Fruit fly (Drosophila melanogaster) whole organism, embryonic: ENCODE results near the gene CG7149.

Experiments
- Antp ChIP-seq: fragments of 200-800 bp; sonication (Bioruptor generic); optimal IDR thresholded peaks from 3 replicates; lab custom pipeline; 2016; ENCODE audit warnings: missing biosample characterization, missing genetic modification characterization
- B-H2 ChIP-seq: fragments of 200-800 bp; sonication (Bioruptor generic); optimal IDR thresholded peaks from 2 replicates; lab custom pipeline; 2018; ENCODE audit warnings: missing biosample characterization, mild to moderate bottlenecking, missing genetic modification characterization
- Blimp-1 ChIP-seq: fragments of 200-800 bp; sonication (Bioruptor generic); optimal IDR thresholded peaks from 3 replicates; lab custom pipeline; 2018; ENCODE audit warnings: missing biosample characterization, missing genetic modification characterization, mild to moderate bottlenecking, moderate library complexity, missing genetic modification reagents
- CG1024 ChIP-seq: fragments of 200-800 bp; sonication (Bioruptor generic); IDR thresholded peaks from 2 replicates; pipeline ENCODE4 v1.3.6; 2022; ENCODE audit warnings: missing biosample characterization, missing genetic modification characterization
- CG12155 ChIP-seq: fragments of 200-800 bp; sonication (Bioruptor generic); optimal IDR thresholded peaks from 3 replicates; lab custom pipeline; 2016; ENCODE audit warnings: missing biosample characterization, missing genetic modification characterization
- CG12236 ChIP-seq: fragments of 200-800 bp; sonication (Bioruptor generic); optimal IDR thresholded peaks from 2 replicates; lab custom pipeline; 2016; ENCODE audit warnings: missing biosample characterization, missing genetic modification characterization
- CG15514 ChIP-seq: fragments of 200-800 bp; sonication (Bioruptor generic); optimal IDR thresholded peaks from 3 replicates; lab custom pipeline; 2017; ENCODE audit warnings: missing biosample characterization, missing genetic modification characterization, mild to moderate bottlenecking, moderate library complexity, missing genetic modification reagents
- CG1647 ChIP-seq: fragments of 200-800 bp; sonication (Bioruptor generic); optimal IDR thresholded peaks from 3 replicates; lab custom pipeline; 2016; ENCODE audit warnings: missing biosample characterization, missing genetic modification characterization
- CG17912 ChIP-seq: fragments of 200-800 bp; sonication (Bioruptor generic); optimal IDR thresholded peaks from 2 replicates; lab custom pipeline; 2018; ENCODE audit warnings: missing biosample characterization, mild to moderate bottlenecking, missing genetic modification characterization
- CG2889 ChIP-seq: fragments of 200-800 bp; sonication (Bioruptor generic); IDR thresholded peaks from 3 replicates; pipeline ENCODE4 v1.3.6; 2022; ENCODE audit warnings: missing biosample characterization, missing genetic modification characterization
- CG4282 ChIP-seq: fragments of 200-800 bp; sonication (Bioruptor generic); optimal IDR thresholded peaks from 2 replicates; lab custom pipeline; 2016; ENCODE audit warnings: missing biosample characterization, missing genetic modification characterization
- CG4404 ChIP-seq: fragments of 200-800 bp; sonication (Bioruptor generic); IDR thresholded peaks from 2 replicates; pipeline ENCODE4 v1.3.6; 2022; ENCODE audit warnings: missing biosample characterization, missing genetic modification characterization
- CG6791 ChIP-seq: fragments of 200-800 bp; sonication (Bioruptor generic); IDR thresholded peaks from 3 replicates; pipeline ENCODE4 v1.3.6; 2022; ENCODE audit warnings: missing biosample characterization, missing genetic modification characterization; ENCODE audit not compliant: partially characterized antibody
- CG6813 ChIP-seq: fragments of 200-800 bp; sonication (Bioruptor generic); optimal IDR thresholded peaks from 2 replicates; lab custom pipeline; 2017; ENCODE audit warnings: missing biosample characterization, missing genetic modification characterization, mild to moderate bottlenecking, moderate library complexity, missing genetic modification reagents
- CG7372 ChIP-seq: fragments of 200-800 bp; sonication (Bioruptor generic); IDR thresholded peaks from 2 replicates; pipeline ENCODE4 v1.3.6; 2022; ENCODE audit warnings: missing biosample characterization, missing genetic modification characterization
- CG8478 ChIP-seq: fragments of >200 bp; optimal IDR thresholded peaks from 2 replicates; lab custom pipeline; 2018
- CG8924 ChIP-seq: fragments of 200-800 bp; optimal IDR thresholded peaks from 3 replicates; lab custom pipeline; 2019; ENCODE audit warnings: missing biosample characterization, mild to moderate bottlenecking, missing genetic modification characterization, moderate library complexity
- D ChIP-seq, 2 experiments: fragments of 200-800 bp in 1 of 2; fragments of >200 bp in 1 of 2; sonication (Bioruptor generic) in 1 of 2; optimal IDR thresholded peaks; 2 replicates in 1 of 2; 3 replicates in 1 of 2; lab custom pipeline; 2017; ENCODE audit warnings: mild to moderate bottlenecking in 1 of 2, missing biosample characterization in 1 of 2, missing genetic modification characterization in 1 of 2, missing genetic modification reagents in 1 of 2
- D19A ChIP-seq: fragments of 200-800 bp; optimal IDR thresholded peaks from 3 replicates; lab custom pipeline; 2019; ENCODE audit warnings: missing biosample characterization, mild to moderate bottlenecking, missing genetic modification characterization, moderate library complexity
- Dbx ChIP-seq: fragments of 200-800 bp; sonication (Bioruptor generic); IDR thresholded peaks from 3 replicates; pipeline ENCODE4 v1.3.6; 2022; ENCODE audit warnings: missing biosample characterization, missing genetic modification characterization
- HLH3B ChIP-seq: fragments of 200-800 bp; sonication (Bioruptor generic); IDR thresholded peaks from 2 replicates; pipeline ENCODE4 v1.3.6; 2022; ENCODE audit warnings: missing biosample characterization, missing genetic modification characterization
- HLHmδ ChIP-seq: fragments of 200-800 bp; sonication (Bioruptor generic); optimal IDR thresholded peaks from 2 replicates; lab custom pipeline; 2018; ENCODE audit warnings: missing biosample characterization, mild to moderate bottlenecking, missing genetic modification characterization, moderate library complexity
- HmgZ ChIP-seq: fragments of 200-800 bp; sonication (Bioruptor generic); optimal IDR thresholded peaks from 2 replicates; lab custom pipeline; 2018; ENCODE audit warnings: missing biosample characterization, mild to moderate bottlenecking, missing genetic modification characterization
- Myb ChIP-seq: fragments of 200-800 bp; sonication (Bioruptor generic); optimal IDR thresholded peaks from 2 replicates; lab custom pipeline; 2016; ENCODE audit warnings: missing biosample characterization, missing genetic modification characterization
- Nf-YB ChIP-seq: fragments of 200-800 bp; sonication (Bioruptor generic); optimal IDR thresholded peaks from 3 replicates; lab custom pipeline; 2019; ENCODE audit warnings: missing biosample characterization, mild to moderate bottlenecking, missing genetic modification characterization, moderate library complexity
- NfI ChIP-seq: fragments of 200-800 bp; sonication (Bioruptor generic); optimal IDR thresholded peaks from 3 replicates; lab custom pipeline; 2018; ENCODE audit warnings: missing biosample characterization, mild to moderate bottlenecking, missing genetic modification characterization, moderate library complexity
- Side ChIP-seq: fragments of 200-800 bp; sonication (Bioruptor generic); optimal IDR thresholded peaks from 2 replicates; lab custom pipeline; 2016; ENCODE audit warnings: missing biosample characterization, missing genetic modification characterization
- Sin3A ChIP-seq: fragments of >200 bp; optimal IDR thresholded peaks from 2 replicates; lab custom pipeline; 2018
- Sox102F ChIP-seq: fragments of 200-800 bp; sonication (Bioruptor generic); optimal IDR thresholded peaks from 2 replicates; lab custom pipeline; 2018; ENCODE audit warnings: missing biosample characterization, mild to moderate bottlenecking, missing genetic modification characterization, moderate library complexity
- Ssrp ChIP-seq: fragments of 200-800 bp; sonication (Bioruptor generic); optimal IDR thresholded peaks from 2 replicates; lab custom pipeline; 2018; ENCODE audit warnings: missing biosample characterization, mild to moderate bottlenecking, missing genetic modification characterization, moderate library complexity
- Trl ChIP-seq, 3 experiments: fragments of >200 bp in 2 of 3; fragments of 200-800 bp in 1 of 3; sonication (Bioruptor generic) in 1 of 3; optimal IDR thresholded peaks; 2 replicates in 1 of 3; 3 replicates in 2 of 3; lab custom pipeline; 2016 to 2017; ENCODE audit warnings: missing biosample characterization in 1 of 3, missing genetic modification characterization in 1 of 3
- abd-A ChIP-seq: fragments of 200-800 bp; sonication (Bioruptor generic); optimal IDR thresholded peaks from 3 replicates; lab custom pipeline; 2019; ENCODE audit warnings: missing biosample characterization, mild to moderate bottlenecking, missing genetic modification characterization, moderate library complexity
- az2 ChIP-seq: fragments of 200-800 bp; sonication (Bioruptor generic); optimal IDR thresholded peaks from 3 replicates; lab custom pipeline; 2016; ENCODE audit warnings: missing biosample characterization, missing genetic modification characterization
- bcd ChIP-seq: fragments of 200-800 bp; sonication (Bioruptor generic); optimal IDR thresholded peaks from 2 replicates; lab custom pipeline; 2017; ENCODE audit warnings: missing biosample characterization, mild to moderate bottlenecking, missing genetic modification characterization
- bigmax ChIP-seq: fragments of 200-800 bp; sonication (Bioruptor generic); optimal IDR thresholded peaks from 2 replicates; lab custom pipeline; 2018; ENCODE audit warnings: missing biosample characterization, mild to moderate bottlenecking, missing genetic modification characterization
- bowl ChIP-seq: fragments of 200-800 bp; sonication (Bioruptor generic); IDR thresholded peaks from 2 replicates; pipeline ENCODE4 v1.3.6; 2022; ENCODE audit warnings: missing biosample characterization, missing genetic modification characterization
- crol ChIP-seq: fragments of 200-800 bp; sonication (Bioruptor generic); IDR thresholded peaks from 2 replicates; pipeline ENCODE4 v1.3.6; 2022; ENCODE audit warnings: missing biosample characterization, missing genetic modification characterization
- dan ChIP-seq: fragments of 200-800 bp; sonication (Bioruptor generic); IDR thresholded peaks from 2 replicates; pipeline ENCODE4 v1.3.6; 2022; ENCODE audit warnings: missing biosample characterization, missing genetic modification characterization
- danr ChIP-seq: fragments of 200-800 bp; sonication (Bioruptor generic); IDR thresholded peaks from 2 replicates; pipeline ENCODE4 v1.3.6; 2022; ENCODE audit warnings: missing biosample characterization, missing genetic modification characterization
- exex ChIP-seq: fragments of 200-800 bp; sonication (Bioruptor generic); optimal IDR thresholded peaks from 4 replicates; lab custom pipeline; 2018; ENCODE audit warnings: missing biosample characterization, mild to moderate bottlenecking, missing genetic modification characterization, moderate library complexity
- fru ChIP-seq: fragments of >200 bp; optimal IDR thresholded peaks from 2 replicates; lab custom pipeline; 2017
- ftz-f1 ChIP-seq: fragments of 200-800 bp; sonication (Bioruptor generic); optimal IDR thresholded peaks from 2 replicates; lab custom pipeline; 2016; ENCODE audit warnings: missing biosample characterization, missing genetic modification characterization
- hbn ChIP-seq: fragments of 200-800 bp; sonication (Bioruptor generic); IDR thresholded peaks from 2 replicates; pipeline ENCODE4 v1.3.6; 2022; ENCODE audit warnings: missing biosample characterization, missing genetic modification characterization; ENCODE audit not compliant: partially characterized antibody
- her ChIP-seq: fragments of 200-800 bp; sonication (Bioruptor generic); optimal IDR thresholded peaks from 2 replicates; lab custom pipeline; 2016; ENCODE audit warnings: missing biosample characterization, missing genetic modification characterization
- kay ChIP-seq: fragments of 200-800 bp; sonication (Bioruptor generic); optimal IDR thresholded peaks from 2 replicates; lab custom pipeline; 2016; ENCODE audit warnings: missing biosample characterization, missing genetic modification characterization
- lab ChIP-seq: fragments of 200-800 bp; sonication (Bioruptor generic); optimal IDR thresholded peaks from 3 replicates; lab custom pipeline; 2017; ENCODE audit warnings: missing biosample characterization, missing genetic modification characterization, mild to moderate bottlenecking, moderate library complexity, missing genetic modification reagents
- maf-S ChIP-seq: fragments of 200-800 bp; sonication (Bioruptor generic); optimal IDR thresholded peaks from 2 replicates; lab custom pipeline; 2016; ENCODE audit warnings: missing biosample characterization, missing genetic modification characterization
- nmo ChIP-seq: fragments of 200-800 bp; sonication (Bioruptor generic); optimal IDR thresholded peaks from 2 replicates; lab custom pipeline; 2018; ENCODE audit warnings: missing biosample characterization, mild to moderate bottlenecking, missing genetic modification characterization, moderate library complexity
- sens ChIP-seq: fragments of 200-800 bp; sonication (Bioruptor generic); peaks from one replicate; lab custom pipeline; 2016; ENCODE audit warnings: missing biosample characterization, missing genetic modification characterization
- ttk ChIP-seq: fragments of 200-800 bp; sonication (Bioruptor generic); IDR thresholded peaks from 2 replicates; pipeline ENCODE4 v2.1.2; 2022; ENCODE audit warnings: missing biosample characterization, missing genetic modification characterization
- usp ChIP-seq: fragments of >200 bp; optimal IDR thresholded peaks from 2 replicates; lab custom pipeline; 2017; ENCODE audit warnings: missing biosample characterization, missing genetic modification characterization
- vnd ChIP-seq: fragments of 200-800 bp; sonication (Bioruptor generic); IDR thresholded peaks from 3 replicates; pipeline ENCODE4 v1.3.6; 2022; ENCODE audit warnings: missing biosample characterization, missing genetic modification characterization; ENCODE audit not compliant: partially characterized antibody

The CG7149 gene

DNA sequence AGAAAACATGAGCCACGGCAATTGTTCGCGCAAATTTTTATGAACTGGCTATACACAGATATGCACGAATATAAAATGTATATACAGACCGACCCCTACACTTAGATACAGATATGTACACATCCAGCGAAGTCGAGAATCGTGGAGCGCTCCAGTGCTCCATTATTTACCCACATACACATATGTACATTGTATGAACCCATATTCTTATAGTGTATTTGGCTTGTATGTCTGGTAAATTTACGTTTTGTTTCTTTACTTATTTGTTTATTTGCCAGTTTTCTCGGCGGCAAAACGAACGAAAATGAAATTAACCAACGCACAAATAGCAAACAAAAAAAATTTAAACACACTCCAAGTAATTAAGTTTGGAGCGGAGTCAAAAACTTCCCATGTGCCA lies 23.0 kb upstream of the CG7149 start (continued):
- TF ChIP-seq CG4404 (GFP tag; lab: Robert Waterston, UW) (no peak), NfI (GFP tag; lab: Kevin White, UChicago) (peak; percentile 19), bcd (GFP tag; lab: Kevin White, UChicago) (peak; percentile 7), Trl (optimal IDR thresholded peaks at IDR 0.05; lab: Kevin White, UChicago) (no peak), Trl (GFP tag; optimal IDR thresholded peaks at IDR 0.05; lab: Kevin White, UChicago) (no peak), exex (peak; percentile 41), Side (GFP tag; lab: Kevin White, UChicago) (peak; percentile 62), dan (GFP tag; lab: Robert Waterston, UW) (no peak), Antp (GFP tag; lab: Kevin White, UChicago) (no peak), CG8478 (no peak), CG6791 (GFP tag; lab: Robert Waterston, UW) (no peak), CG8924 (peak; percentile 54), her (GFP tag; lab: Kevin White, UChicago) (peak; percentile 11), vnd (GFP tag; lab: Robert Waterston, UW) (no peak), Sin3A (lab: Kevin White, UChicago) (no peak), CG15514 (GFP tag; lab: Kevin White, UChicago) (peak; percentile 53), HLH3B (GFP tag; lab: Robert Waterston, UW) (no peak; the same call in 1 of the 2 replicates), D19A (tag; lab: Kevin White, UChicago) (peak; percentile 78), ftz-f1 (GFP tag; lab: Kevin White, UChicago) (no peak), Dbx (peak; percentile 29; the same call in 1 of the 3 replicates), ttk (GFP tag; lab: Robert Waterston, UW) (no peak), CG12155 (no peak), B-H2 (GFP tag; lab: Kevin White, UChicago) (peak; percentile 69), CG7372 (GFP tag; lab: Robert Waterston, UW) (no peak), danr (no peak), D (optimal IDR thresholded peaks at IDR 0.05; lab: Kevin White, UChicago) (no peak), D (GFP tag; optimal IDR thresholded peaks at IDR 0.05; lab: Kevin White, UChicago) (no peak), fru (lab: Kevin White, UChicago) (no peak), lab (GFP tag; lab: Kevin White, UChicago) (peak; percentile 90), Blimp-1 (GFP tag; lab: Kevin White, UChicago) (peak; percentile 74), CG1024 (GFP tag; lab: Robert Waterston, UW) (no peak), CG12236 (GFP tag; lab: Kevin White, UChicago) (no peak), HmgZ (no peak), CG6813 (GFP tag; lab: Kevin White, UChicago) (peak; percentile 83), sens (peak; percentile 77), CG1647 (GFP tag; lab: Kevin White, UChicago) (peak; percentile 29), bigmax (GFP tag; lab: Kevin White, UChicago) (peak; percentile 24), Sox102F (GFP tag; lab: Kevin White, UChicago) (no peak), Ssrp (no peak), az2 (no peak), usp (GFP tag; lab: Kevin White, UChicago) (no peak), crol (GFP tag; lab: Robert Waterston, UW) (no peak), Myb (GFP tag; lab: Kevin White, UChicago) (no peak), bowl (no peak), abd-A (no peak), nmo (GFP tag; lab: Kevin White, UChicago) (no peak), CG4282 (GFP tag; lab: Kevin White, UChicago) (peak; percentile 1), HLHmδ (GFP tag; lab: Kevin White, UChicago) (peak; percentile 37), kay (GFP tag; lab: Kevin White, UChicago) (peak; percentile 51), maf-S (GFP tag; lab: Kevin White, UChicago) (no peak), CG2889 (no peak), hbn (GFP tag; lab: Robert Waterston, UW) (no peak), Nf-YB (no peak), CG17912 (GFP tag; lab: Kevin White, UChicago) (no peak)
